Worm (Caenorhabditis elegans) whole organism, late embryonic: Measurements from ENCODE around the gene srt-5.

ENCODE experiments used
- Y22D7AL.16 ChIP-seq: sonication (generic microtip); optimal IDR thresholded peaks from 2 replicates; lab custom pipeline; 2016; ENCODE audit warnings: missing genetic modification characterization, missing compliant biosample characterization
- ceh-2 ChIP-seq: sonication (generic microtip); optimal IDR thresholded peaks from 2 replicates; lab custom pipeline; 2016; ENCODE audit warnings: missing genotype, missing genetic modification characterization, missing compliant biosample characterization
- ceh-22 ChIP-seq: sonication (generic microtip); optimal IDR thresholded peaks from 2 replicates; lab custom pipeline; 2017; ENCODE audit warnings: missing biosample characterization, missing genetic modification characterization
- dve-1 ChIP-seq: sonication (generic microtip); optimal IDR thresholded peaks from 2 replicates; lab custom pipeline; 2017; ENCODE audit warnings: antibody characterized with exemption, mild to moderate bottlenecking, missing genetic modification characterization, missing compliant biosample characterization
- elt-2 ChIP-seq: sonication (generic microtip); optimal IDR thresholded peaks from 2 replicates; lab custom pipeline; 2016; ENCODE audit warnings: missing genetic modification reagents, missing genetic modification characterization, missing compliant biosample characterization
- hlh-13 ChIP-seq: fragments of 200-800 bp; sonication (Bioruptor generic); optimal IDR thresholded peaks from 2 replicates; lab custom pipeline; 2018; ENCODE audit warnings: mild to moderate bottlenecking, missing genetic modification characterization, missing compliant biosample characterization
- hlh-15 ChIP-seq: sonication (generic microtip); optimal IDR thresholded peaks from 2 replicates; lab custom pipeline; 2016; ENCODE audit warnings: missing genetic modification characterization, missing compliant biosample characterization
- lim-6 ChIP-seq: sonication (generic microtip); optimal IDR thresholded peaks from 2 replicates; lab custom pipeline; 2016; ENCODE audit warnings: missing genetic modification characterization, missing compliant biosample characterization
- nhr-11 ChIP-seq: fragments of 150-350 bp; optimal IDR thresholded peaks from 2 replicates; lab custom pipeline; 2014; ENCODE audit warnings: missing biosample characterization, missing genetic modification characterization
- pha-2 ChIP-seq: sonication (generic microtip); optimal IDR thresholded peaks from 2 replicates; lab custom pipeline; 2017; ENCODE audit warnings: mild to moderate bottlenecking, missing genetic modification characterization, missing compliant biosample characterization
- pha-4 ChIP-seq: fragments of 150-350 bp; optimal IDR thresholded peaks from 2 replicates; lab custom pipeline; 2018; ENCODE audit warnings: missing biosample characterization, missing genetic modification reagents, missing genetic modification characterization
- unc-55 ChIP-seq: sonication (generic microtip); optimal IDR thresholded peaks from 2 replicates; lab custom pipeline; 2017; ENCODE audit warnings: missing biosample characterization, missing genetic modification reagents, missing genetic modification characterization

DNA sequence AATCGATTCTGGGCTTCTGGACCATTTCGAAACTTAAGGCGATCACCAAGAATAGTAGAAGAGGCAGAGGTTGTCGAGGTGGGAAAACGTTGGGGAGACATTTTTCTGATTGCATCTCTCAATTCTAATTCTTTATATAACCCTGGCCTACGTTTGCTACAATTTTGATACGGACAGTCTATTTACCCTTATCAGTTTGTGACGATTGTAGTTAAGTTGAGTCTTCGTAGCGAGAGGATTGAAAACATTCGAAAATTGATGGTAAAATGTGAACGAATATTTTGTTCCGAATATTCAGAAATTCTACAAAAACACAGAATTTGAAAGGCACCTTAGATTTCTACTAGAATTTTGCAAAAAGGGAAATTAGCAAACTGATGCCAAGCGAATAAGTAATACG, 47.0 kb upstream of the srt-5 start, which contains the start of gene Y73C8C.10:
- TF ChIP-seq unc-55: no peak
- TF ChIP-seq dve-1: no peak
- TF ChIP-seq ceh-2 (tag; lab: Kevin White, UChicago): no peak
- TF ChIP-seq elt-2: no peak
- no peak for TF ChIP-seq hlh-15 (tag; lab: Kevin White, UChicago)
- no peak for TF ChIP-seq Y22D7AL.16
- TF ChIP-seq ceh-22: no peak
- no peak for TF ChIP-seq pha-4 (tag; lab: Kevin White, UChicago)
- TF ChIP-seq lim-6: no peak
- TF ChIP-seq nhr-11 (tag; lab: Kevin White, UChicago): no peak
- TF ChIP-seq pha-2: no peak
- no peak for TF ChIP-seq hlh-13
